Fruit fly (Drosophila melanogaster): ENCODE data around the gene CG42815.

DNA sequence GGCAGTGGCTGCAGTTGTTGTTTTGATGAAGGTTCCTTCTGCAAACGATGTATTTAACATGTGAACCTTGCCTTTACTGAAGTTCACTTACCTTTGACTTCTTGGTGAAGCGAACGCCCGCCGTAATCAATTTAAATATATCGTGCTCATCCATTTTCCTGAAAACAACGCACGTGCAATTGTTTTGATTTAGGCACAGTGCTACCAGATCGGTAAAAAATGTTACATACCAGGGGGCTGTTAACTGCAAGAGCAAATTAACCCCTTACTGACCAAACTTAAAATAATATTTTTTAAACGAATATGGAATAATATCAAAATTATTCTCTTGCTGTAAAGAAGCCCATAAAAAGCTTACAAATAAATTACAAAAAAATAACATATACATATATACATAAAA, 13.2 kb upstream of the CG42815 start, which contains the start of gene ais:
- TF ChIP-seq CG17806 (tag; optimal IDR thresholded peaks at IDR 0.05) (no peak), CG9948 (tag; optimal IDR thresholded peaks at IDR 0.05) (no peak), EcR (GFP tag; optimal IDR thresholded peaks at IDR 0.05) (no peak), CG8301 (tag; optimal IDR thresholded peaks at IDR 0.05) (no peak), gl (tag; optimal IDR thresholded peaks at IDR 0.05) (no peak), CG15710 (tag; optimal IDR thresholded peaks at IDR 0.05) (no peak)
